Fruit fly (Drosophila melanogaster): ENCODE data around the gene Myo31DF.

DNA sequence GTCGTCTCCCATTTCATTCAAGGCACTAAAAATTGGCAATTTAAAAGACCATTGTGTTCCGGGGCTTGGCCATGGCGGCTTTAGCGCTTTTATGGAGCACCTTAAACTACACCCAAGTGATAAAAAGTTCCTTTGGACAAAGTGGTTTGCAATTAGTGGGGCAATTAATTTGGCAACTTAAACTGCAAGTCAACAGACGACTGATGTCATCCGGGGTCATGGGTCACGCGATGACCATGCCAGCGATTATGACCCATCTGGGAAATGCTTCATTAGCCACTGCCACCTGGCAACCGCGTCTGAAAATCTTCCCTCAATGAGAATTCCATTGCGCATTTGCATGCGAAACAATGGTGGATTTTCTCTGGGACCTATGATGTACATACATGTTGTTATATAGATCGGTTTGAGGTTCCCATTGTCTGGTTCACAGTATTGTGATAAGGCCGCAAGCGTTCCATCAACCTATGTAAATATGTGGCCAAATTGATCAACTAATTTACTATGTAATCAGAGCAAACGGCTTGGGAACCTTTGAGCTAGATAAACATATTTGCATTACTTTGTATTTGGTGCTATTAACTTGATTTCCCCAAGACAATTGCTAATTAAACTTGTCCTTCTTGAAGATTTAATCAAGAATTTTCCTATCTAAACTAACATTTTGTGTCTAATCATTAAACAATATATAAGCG is 9.3 kb downstream of the Myo31DF start:
- TF ChIP-seq Hr83 (GFP tag; optimal IDR thresholded peaks at IDR 0.05; ENCODE audit: poor library complexity, severe bottlenecking) (no peak), h (GFP tag; optimal IDR thresholded peaks at IDR 0.05) (no peak), br (GFP tag; optimal IDR thresholded peaks at IDR 0.05) (no peak), Hr78 (GFP tag; optimal IDR thresholded peaks at IDR 0.05) (no peak), foxo (GFP tag; optimal IDR thresholded peaks at IDR 0.05) (no peak), ey (GFP tag; optimal IDR thresholded peaks at IDR 0.05) (no peak), N (GFP tag; optimal IDR thresholded peaks at IDR 0.05) (no peak), psq (GFP tag; optimal IDR thresholded peaks at IDR 0.05) (no peak), Hnf4 (GFP tag; optimal IDR thresholded peaks at IDR 0.05) (no peak), dsf (GFP tag; optimal IDR thresholded peaks at IDR 0.05; ENCODE audit: borderline replicate concordance) (no peak)

Measured in whole organism, wandering third instar larva.